Worm (Caenorhabditis elegans): Measurements from ENCODE around the gene F53H4.6.

Gene F53H4.6

DNA sequence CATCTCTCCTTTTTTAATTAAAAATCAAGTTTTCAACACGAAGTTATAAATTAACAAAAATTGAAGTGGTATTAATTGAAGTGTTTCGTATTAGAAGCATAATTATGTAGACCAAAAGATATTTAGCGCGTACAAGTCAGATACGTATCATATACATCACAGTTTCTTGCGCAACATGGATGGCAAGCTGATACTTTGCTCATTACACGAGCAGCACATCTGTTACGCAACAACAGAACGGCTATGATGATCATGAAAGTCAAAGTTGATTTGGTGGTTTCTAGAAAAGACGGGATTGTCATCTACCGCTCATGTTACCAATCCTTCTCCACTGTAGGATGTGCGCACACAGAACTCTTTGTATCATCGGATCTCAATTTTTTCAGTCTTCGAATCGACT is 45.9 kb downstream of the F53H4.6 start:
- no peak for TF ChIP-seq nhr-19 (GFP tag; conservative IDR thresholded peaks at IDR 0.05)
- no peak for TF ChIP-seq fos-1 (tag; optimal IDR thresholded peaks at IDR 0.05)
- TF ChIP-seq zag-1 (tag; optimal IDR thresholded peaks at IDR 0.05), result no peak
- TF ChIP-seq nhr-12 (tag; optimal IDR thresholded peaks at IDR 0.05), result no peak
- TF ChIP-seq rnt-1 (tag; optimal IDR thresholded peaks at IDR 0.05), result no peak
- TF ChIP-seq ces-1 (GFP tag; optimal IDR thresholded peaks at IDR 0.05), result no peak
- TF ChIP-seq snpc-4 (tag; optimal IDR thresholded peaks at IDR 0.05), result no peak
- no peak for TF ChIP-seq ets-5 (GFP tag; IDR thresholded peaks at IDR 0.05)

- TF ChIP-seq lin-15B (tag; optimal IDR thresholded peaks at IDR 0.05) (no peak), nhr-20 (tag; optimal IDR thresholded peaks at IDR 0.05) (no peak), ztf-11 (tag; optimal IDR thresholded peaks at IDR 0.05) (no peak), elt-3 (tag; optimal IDR thresholded peaks at IDR 0.05) (no peak), ets-5 (GFP tag; IDR thresholded peaks at IDR 0.05) (no peak), nhr-76 (tag; optimal IDR thresholded peaks at IDR 0.05) (no peak), fkh-4 (tag; optimal IDR thresholded peaks at IDR 0.05; ENCODE audit: borderline replicate concordance) (no peak), zag-1 (tag; optimal IDR thresholded peaks at IDR 0.05) (no peak), ceh-90 (tag; optimal IDR thresholded peaks at IDR 0.05) (no peak), fos-1 (tag; optimal IDR thresholded peaks at IDR 0.05) (no peak)
These were observed 49.1 kb downstream of the F53H4.6 start for ce11 chrX:15811341-15811740.

- TF ChIP-seq fkh-8 (tag; optimal IDR thresholded peaks at IDR 0.05) (peak; percentile 52), lsy-2 (tag; optimal IDR thresholded peaks at IDR 0.05) (no peak)
These were observed 56.3 kb downstream of the F53H4.6 start, which contains the start of gene Y7A5A.7 for ce11 chrX:15804072-15804471. Gene Y7A5A.7 (minus strand): TSS chrX:15804172.

Data from whole organism, L1 larva.